Fruit fly (Drosophila melanogaster): ENCODE data around the gene Fum2.

dm6 chrX:6699255-6699885 lies 17.8 kb downstream of the Fum2 start, which contains the start of gene CG14441:
- TF ChIP-seq CTCF (optimal IDR thresholded peaks at IDR 0.05) (no peak), CG8478 (optimal IDR thresholded peaks at IDR 0.05) (no peak)

Measured in S2 (cell line).